Worm (Caenorhabditis elegans) whole organism, young adult: ENCODE measurements around the gene aptf-4.
A peak's percentile ranks its signal among the peaks of the same experiment; 100 is the strongest.

ENCODE experiments used
- B0019.2 ChIP-seq: fragments of 200-800 bp; sonication (Bioruptor generic); conservative IDR thresholded peaks from 2 replicates; pipeline ENCODE4 v1.3.6; 2022; ENCODE audit warnings: missing genetic modification reagents, missing genetic modification characterization, missing compliant biosample characterization
- B0336.3 ChIP-seq: fragments of 200-800 bp; sonication (Bioruptor generic); IDR thresholded peaks from 2 replicates; pipeline ENCODE4 v1.3.6; 2022; ENCODE audit warnings: missing genetic modification characterization, missing compliant biosample characterization
- C17E4.6 ChIP-seq: fragments of 200-800 bp; sonication (Bioruptor generic); IDR thresholded peaks from 2 replicates; pipeline ENCODE4 v1.3.6; 2022; ENCODE audit warnings: missing genetic modification reagents, missing genetic modification characterization, missing compliant biosample characterization
- D2030.7 ChIP-seq: fragments of 200-800 bp; sonication (Bioruptor generic); IDR thresholded peaks from 2 replicates; pipeline ENCODE4 v1.3.6; 2022; ENCODE audit warnings: missing genetic modification reagents, missing genetic modification characterization, missing compliant biosample characterization
- F22D6.2 ChIP-seq: sonication (generic microtip); optimal IDR thresholded peaks from 2 replicates; lab custom pipeline; 2016; ENCODE audit warnings: mild to moderate bottlenecking, missing genetic modification characterization, missing compliant biosample characterization
- F23B12.7 ChIP-seq: sonication (generic microtip); optimal IDR thresholded peaks from 2 replicates; lab custom pipeline; 2017; ENCODE audit warnings: missing genetic modification characterization, mild to moderate bottlenecking, missing compliant biosample characterization, antibody characterized with exemption, moderate library complexity; ENCODE audit not compliant: insufficient read depth
- F33H1.4 ChIP-seq: fragments of 200-800 bp; sonication (Bioruptor generic); IDR thresholded peaks from 2 replicates; pipeline ENCODE4 v1.3.6; 2022; ENCODE audit warnings: missing genetic modification reagents, missing genetic modification characterization, missing compliant biosample characterization
- F39B2.1 ChIP-seq: fragments of 200-800 bp; sonication (Bioruptor generic); IDR thresholded peaks from 2 replicates; pipeline ENCODE4 v1.3.6; 2022; ENCODE audit warnings: missing genetic modification reagents, missing genetic modification characterization, missing compliant biosample characterization
- F49E8.2 ChIP-seq: sonication (generic microtip); optimal IDR thresholded peaks from 3 replicates; lab custom pipeline; 2017; ENCODE audit warnings: missing genetic modification characterization, mild to moderate bottlenecking, missing compliant biosample characterization, antibody characterized with exemption, moderate library complexity; ENCODE audit not compliant: insufficient read depth
- F52B5.7 ChIP-seq: sonication (generic microtip); optimal IDR thresholded peaks from 2 replicates; lab custom pipeline; 2016; ENCODE audit warnings: mild to moderate bottlenecking, missing genetic modification characterization, missing compliant biosample characterization
- K12H6.12 ChIP-seq: fragments of 200-800 bp; sonication (Bioruptor generic); optimal IDR thresholded peaks from 2 replicates; lab custom pipeline; 2018; ENCODE audit warnings: mild to moderate bottlenecking, missing genetic modification characterization, missing compliant biosample characterization
- T26A5.8 ChIP-seq: sonication (generic microtip); optimal IDR thresholded peaks from 2 replicates; lab custom pipeline; 2016; ENCODE audit warnings: missing genetic modification characterization, missing compliant biosample characterization
- Y56A3A.18 ChIP-seq: fragments of 200-800 bp; sonication (Bioruptor generic); IDR thresholded peaks from 2 replicates; pipeline ENCODE4 v1.3.6; 2022; ENCODE audit warnings: missing genetic modification reagents, missing genetic modification characterization, missing compliant biosample characterization
- Y79H2A.3 ChIP-seq: fragments of 200-800 bp; sonication (Bioruptor generic); conservative IDR thresholded peaks from 2 replicates; pipeline ENCODE4 v1.3.6; 2022; ENCODE audit warnings: missing genetic modification reagents, missing genetic modification characterization, missing compliant biosample characterization
- Y95B8A.8 ChIP-seq: fragments of 200-800 bp; sonication (Bioruptor generic); IDR thresholded peaks from 2 replicates; pipeline ENCODE4 v1.3.6; 2022; ENCODE audit warnings: missing genetic modification reagents, missing genetic modification characterization, missing compliant biosample characterization
- ZK185.1 ChIP-seq: sonication (generic microtip); optimal IDR thresholded peaks from 2 replicates; lab custom pipeline; 2016; ENCODE audit warnings: mild to moderate bottlenecking, missing genetic modification characterization, missing compliant biosample characterization; ENCODE audit not compliant: poor library complexity, severe bottlenecking
- aptf-2 ChIP-seq: fragments of 200-800 bp; sonication (Bioruptor generic); conservative IDR thresholded peaks from 2 replicates; pipeline ENCODE4 v1.3.6; 2022; ENCODE audit warnings: missing genetic modification reagents, missing genetic modification characterization, missing compliant biosample characterization
- atf-7 ChIP-seq: sonication (generic microtip); optimal IDR thresholded peaks from 2 replicates; lab custom pipeline; 2017; ENCODE audit warnings: mild to moderate bottlenecking, missing genetic modification characterization, missing compliant biosample characterization
- athp-1 ChIP-seq: sonication (generic microtip); optimal IDR thresholded peaks from 2 replicates; lab custom pipeline; 2017; ENCODE audit warnings: mild to moderate bottlenecking, missing genetic modification characterization, missing compliant biosample characterization
- attf-5 ChIP-seq: fragments of 200-800 bp; sonication (Bioruptor generic); optimal IDR thresholded peaks from 2 replicates; lab custom pipeline; 2018; ENCODE audit warnings: mild to moderate bottlenecking, missing genetic modification characterization, missing compliant biosample characterization
- ccch-3 ChIP-seq: fragments of 200-800 bp; sonication (Bioruptor generic); optimal IDR thresholded peaks from 2 replicates; lab custom pipeline; 2018; ENCODE audit warnings: mild to moderate bottlenecking, missing genetic modification characterization, missing compliant biosample characterization
- cebp-1 ChIP-seq, 2 experiments: fragments of 200-800 bp in 1 of 2; sonication (Bioruptor generic) in 1 of 2; sonication (generic microtip) in 1 of 2; IDR thresholded peaks in 1 of 2; optimal IDR thresholded peaks in 1 of 2; 2 replicates each; pipeline versions ENCODE4 v1.3.6 to Lab custom; 2017 to 2022; ENCODE audit warnings: missing compliant biosample characterization in 2 of 2, missing genetic modification characterization in 2 of 2, mild to moderate bottlenecking in 1 of 2, missing genetic modification reagents in 1 of 2, moderate library complexity in 1 of 2
- ceh-40 ChIP-seq: fragments of 200-800 bp; sonication (Bioruptor generic); IDR thresholded peaks from 2 replicates; pipeline ENCODE4 v1.3.6; 2022; ENCODE audit warnings: missing genetic modification characterization, missing compliant biosample characterization
- ceh-79 ChIP-seq: sonication (generic microtip); optimal IDR thresholded peaks from 2 replicates; lab custom pipeline; 2017; ENCODE audit warnings: mild to moderate bottlenecking, missing genetic modification characterization, missing compliant biosample characterization
- dpl-1 ChIP-seq: fragments of 150-350 bp; optimal IDR thresholded peaks from 2 replicates; lab custom pipeline; 2014; ENCODE audit warnings: missing biosample characterization, missing genetic modification reagents, missing genetic modification characterization
- efl-1 ChIP-seq: fragments of 150-350 bp; optimal IDR thresholded peaks from 2 replicates; lab custom pipeline; 2014; ENCODE audit warnings: missing biosample characterization, missing genetic modification reagents, missing genetic modification characterization
- him-1 ChIP-seq: sonication (generic microtip); optimal IDR thresholded peaks from 2 replicates; lab custom pipeline; 2016; ENCODE audit warnings: missing genotype, missing genetic modification reagents, missing genetic modification characterization, missing compliant biosample characterization
- hlh-12 ChIP-seq: sonication (generic microtip); optimal IDR thresholded peaks from 2 replicates; lab custom pipeline; 2016; ENCODE audit warnings: missing genetic modification characterization, missing compliant biosample characterization
- hlh-26 ChIP-seq: fragments of 200-800 bp; sonication (Bioruptor generic); conservative IDR thresholded peaks from 2 replicates; pipeline ENCODE4 v1.3.6; 2022; ENCODE audit warnings: missing genetic modification reagents, missing genetic modification characterization, missing compliant biosample characterization
- hmg-20 ChIP-seq: fragments of 200-800 bp; sonication (Bioruptor generic); IDR thresholded peaks from 2 replicates; pipeline ENCODE4 v1.3.6; 2022; ENCODE audit warnings: missing genetic modification reagents, missing genetic modification characterization, missing compliant biosample characterization
- lin-26 ChIP-seq: fragments of 200-800 bp; sonication (Bioruptor generic); IDR thresholded peaks from 2 replicates; pipeline ENCODE4 v1.3.6; 2022; ENCODE audit warnings: missing genetic modification reagents, missing genetic modification characterization, missing compliant biosample characterization
- lin-54 ChIP-seq: fragments of 200-800 bp; sonication (Bioruptor generic); optimal IDR thresholded peaks from 2 replicates; lab custom pipeline; 2018; ENCODE audit warnings: mild to moderate bottlenecking, missing genetic modification characterization, missing compliant biosample characterization
- madf-3 ChIP-seq: fragments of 200-800 bp; sonication (Bioruptor generic); IDR thresholded peaks from 2 replicates; pipeline ENCODE4 v1.3.6; 2022; ENCODE audit warnings: missing genetic modification reagents, missing genetic modification characterization, missing compliant biosample characterization
- mes-4 ChIP-seq: sonication (generic microtip); optimal IDR thresholded peaks from 2 replicates; lab custom pipeline; 2016; ENCODE audit warnings: missing genotype, missing genetic modification characterization, missing compliant biosample characterization
- rcor-1 ChIP-seq: fragments of 200-800 bp; sonication (Bioruptor generic); IDR thresholded peaks from 2 replicates; pipeline ENCODE4 v1.3.6; 2022; ENCODE audit warnings: missing genetic modification reagents, missing genetic modification characterization, missing compliant biosample characterization
- rpc-1 ChIP-seq, 2 experiments: fragments of 150-350 bp in 1 of 2; sonication (generic microtip) in 1 of 2; optimal IDR thresholded peaks; 2 replicates each; lab custom pipeline; 2014 to 2018; ENCODE audit warnings: missing biosample characterization in 1 of 2, missing genetic modification characterization in 1 of 2, missing genetic modification reagents in 1 of 2, missing genotype in 1 of 2
- snpc-1.3 ChIP-seq: sonication (generic microtip); optimal IDR thresholded peaks from 2 replicates; lab custom pipeline; 2017; ENCODE audit warnings: missing genetic modification characterization, mild to moderate bottlenecking, missing compliant biosample characterization, antibody characterized with exemption, moderate library complexity, missing genotype, missing genetic modification reagents; ENCODE audit not compliant: insufficient read depth
- snpc-4 ChIP-seq, 5 experiments: fragments of 150-350 bp in 1 of 5; sonication (generic microtip) in 4 of 5; optimal IDR thresholded peaks; 2 replicates each; lab custom pipeline; 2014 to 2018; ENCODE audit warnings: missing genetic modification characterization in 5 of 5, missing biosample characterization in 3 of 5, antibody characterized with exemption in 2 of 5, mild to moderate bottlenecking in 2 of 5, missing compliant biosample characterization in 2 of 5, missing genotype in 2 of 5, moderate library complexity in 2 of 5, missing genetic modification reagents in 1 of 5
- sptf-2 ChIP-seq: fragments of 200-800 bp; sonication (Bioruptor generic); optimal IDR thresholded peaks from 2 replicates; lab custom pipeline; 2018; ENCODE audit warnings: mild to moderate bottlenecking, missing genetic modification characterization, missing compliant biosample characterization
- tbp1 ChIP-seq: fragments of 200-800 bp; sonication (Bioruptor generic); optimal IDR thresholded peaks from 2 replicates; lab custom pipeline; 2018; ENCODE audit warnings: mild to moderate bottlenecking, missing genetic modification characterization, missing compliant biosample characterization
- unc-130 ChIP-seq: sonication (generic microtip); optimal IDR thresholded peaks from 2 replicates; lab custom pipeline; 2016; ENCODE audit warnings: missing genetic modification reagents, missing genetic modification characterization, missing compliant biosample characterization
- unc-62 ChIP-seq: fragments of 150-350 bp; optimal IDR thresholded peaks from 2 replicates; lab custom pipeline; 2014; ENCODE audit warnings: missing biosample characterization, missing genetic modification reagents, missing genetic modification characterization
- zfh-2 ChIP-seq: fragments of 200-800 bp; sonication (Bioruptor generic); conservative IDR thresholded peaks from 2 replicates; pipeline ENCODE4 v1.3.6; 2022; ENCODE audit warnings: missing genetic modification reagents, missing genetic modification characterization, missing compliant biosample characterization
- ztf-3 ChIP-seq: fragments of 200-800 bp; sonication (Bioruptor generic); optimal IDR thresholded peaks from 2 replicates; lab custom pipeline; 2018; ENCODE audit warnings: mild to moderate bottlenecking, missing genetic modification characterization, missing compliant biosample characterization

Gene aptf-4

DNA sequence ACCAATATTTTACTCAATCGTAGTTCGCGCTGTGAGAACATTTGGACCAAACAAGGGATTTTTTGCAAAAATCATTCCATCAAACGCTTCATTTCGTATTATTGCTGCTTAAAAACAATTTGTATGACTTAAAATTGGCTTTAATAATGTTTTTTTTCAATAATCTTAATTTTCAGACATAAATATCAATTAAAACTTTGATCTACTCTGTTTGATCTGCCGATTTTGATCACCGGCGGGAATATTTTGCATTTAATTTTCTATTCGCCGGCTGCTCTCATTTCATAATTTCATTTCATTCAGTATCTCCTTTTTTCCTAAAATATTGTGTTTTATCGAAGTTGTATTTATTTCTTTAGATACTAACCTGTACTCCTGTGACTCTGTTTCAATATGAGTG lies 15.6 kb upstream of the aptf-4 start, which contains the start of gene puf-5 (continued):
- TF ChIP-seq F33H1.4 (GFP tag; lab: Robert Waterston, UW), result peak; percentile 67
- peak; percentile 79 for TF ChIP-seq D2030.7
- peak; percentile 73 for TF ChIP-seq F49E8.2 (tag; lab: Kevin White, UChicago)
- TF ChIP-seq, all 124 proteins: peak for 23

DNA sequence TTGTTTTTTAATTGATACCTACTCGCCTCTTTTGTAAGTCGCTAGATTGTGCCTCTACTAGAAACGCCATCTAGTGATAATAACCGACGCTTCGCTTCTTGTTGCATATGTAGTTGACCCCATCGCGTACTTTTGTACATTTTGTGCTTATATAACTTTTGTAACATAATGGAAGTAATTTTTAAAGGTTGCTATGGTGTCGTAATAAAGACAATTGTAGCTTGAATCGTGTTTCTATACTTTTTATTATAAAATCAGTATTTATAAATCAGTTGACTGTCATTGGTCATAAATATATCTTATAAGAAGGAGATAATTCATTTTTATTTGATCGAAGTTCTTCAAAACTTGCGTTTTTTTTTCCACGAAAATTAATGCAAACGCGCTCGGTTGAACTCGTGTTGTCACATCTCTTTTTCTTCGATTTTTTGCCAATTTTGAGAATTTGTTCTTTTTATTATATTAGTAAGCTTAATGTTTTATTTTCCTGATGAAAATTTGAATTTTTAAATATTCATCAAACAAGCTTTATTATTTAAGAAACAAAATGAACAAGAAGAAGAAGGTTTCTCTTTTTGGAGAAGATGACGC lies 13.2 kb upstream of the aptf-4 start, which contains the start of gene F54C9.9:
TSS of gene F54C9.9 (plus strand) at position 541 of the 591 bp plus-strand sequence.
- TF ChIP-seq F23B12.7 (tag; lab: Kevin White, UChicago), result peak; percentile 6
- TF ChIP-seq K12H6.12 (tag; lab: Kevin White, UChicago), result no peak
- TF ChIP-seq tbp1 (GFP tag; lab: Kevin White, UChicago), result peak; percentile 11
- TF ChIP-seq ccch-3, result no peak
- peak; percentile 24 for TF ChIP-seq athp-1 (tag; lab: Kevin White, UChicago)
- no peak for TF ChIP-seq Y56A3A.18
- no peak for TF ChIP-seq cebp-1 (GFP tag; IDR thresholded peaks at IDR 0.05; lab: Robert Waterston, UW)
- peak; percentile 39 for TF ChIP-seq cebp-1 (tag; optimal IDR thresholded peaks at IDR 0.05; lab: Kevin White, UChicago)
- TF ChIP-seq sptf-2 (GFP tag; lab: Kevin White, UChicago), result no peak
- TF ChIP-seq F52B5.7 (tag; lab: Kevin White, UChicago), result no peak
- no peak for TF ChIP-seq aptf-2
- peak; percentile 44 for TF ChIP-seq snpc-4 (GFP tag; optimal IDR thresholded peaks at IDR 0.05; lab: Kevin White, UChicago)
- TF ChIP-seq snpc-4 (tag; optimal IDR thresholded peaks at IDR 0.05; lab: Kevin White, UChicago), result peak in 2 of 4 experiments; percentile 19 to 27
- 0 out of 2 replicates have a peak, but pooled peaks have one; percentile 2 for TF ChIP-seq ceh-40
- TF ChIP-seq ztf-3 (GFP tag; lab: Kevin White, UChicago), result no peak
- no peak for TF ChIP-seq attf-5 (GFP tag; lab: Kevin White, UChicago)
- TF ChIP-seq unc-62, result no peak
- TF ChIP-seq madf-3 (GFP tag; lab: Robert Waterston, UW), result peak; percentile 74; the same call in 1 of the 2 replicates
- TF ChIP-seq him-1 (tag; lab: Kevin White, UChicago), result peak; percentile 23
- TF ChIP-seq Y95B8A.8 (GFP tag; lab: Robert Waterston, UW), result peak; percentile 77
- no peak for TF ChIP-seq hmg-20 (GFP tag; lab: Robert Waterston, UW)
- TF ChIP-seq F22D6.2 (tag; lab: Kevin White, UChicago), result no peak
- TF ChIP-seq snpc-1.3 (tag; lab: Kevin White, UChicago), result no peak
- peak; percentile 49 for TF ChIP-seq unc-130 (GFP tag; lab: Kevin White, UChicago)
- peak; percentile 48; the same call in 1 of the 2 replicates for TF ChIP-seq C17E4.6 (GFP tag; lab: Robert Waterston, UW)
- TF ChIP-seq rcor-1, result peak; percentile 33; the same call in 1 of the 2 replicates
- TF ChIP-seq hlh-12 (tag; lab: Kevin White, UChicago), result no peak
- TF ChIP-seq atf-7 (tag; lab: Kevin White, UChicago), result no peak
- peak; percentile 19 for TF ChIP-seq efl-1 (GFP tag; lab: Kevin White, UChicago)
- no peak for TF ChIP-seq rpc-1 (optimal IDR thresholded peaks at IDR 0.05; lab: Kevin White, UChicago)
- peak; percentile 0 for TF ChIP-seq rpc-1 (tag; optimal IDR thresholded peaks at IDR 0.05; lab: Kevin White, UChicago)
- no peak for TF ChIP-seq F39B2.1 (GFP tag; lab: Robert Waterston, UW)
- TF ChIP-seq Y79H2A.3 (GFP tag; lab: Robert Waterston, UW), result peak; percentile 87
- no peak for TF ChIP-seq dpl-1 (GFP tag; lab: Kevin White, UChicago)
- peak; percentile 19 for TF ChIP-seq lin-54 (GFP tag; lab: Kevin White, UChicago)
- TF ChIP-seq T26A5.8, result no peak
- no peak for TF ChIP-seq mes-4
- no peak for TF ChIP-seq B0019.2 (GFP tag; lab: Robert Waterston, UW)
- TF ChIP-seq lin-26 (GFP tag; lab: Robert Waterston, UW), result peak; percentile 73
- TF ChIP-seq B0336.3 (GFP tag; lab: Robert Waterston, UW), result peak; percentile 73; the same call in 1 of the 2 replicates
- no peak for TF ChIP-seq zfh-2 (GFP tag; lab: Robert Waterston, UW)
- TF ChIP-seq ZK185.1 (tag; lab: Kevin White, UChicago), result no peak
- TF ChIP-seq ceh-79 (tag; lab: Kevin White, UChicago), result no peak
- TF ChIP-seq F49E8.2 (tag; lab: Kevin White, UChicago), result peak; percentile 79
- no peak for TF ChIP-seq hlh-26 (GFP tag; lab: Robert Waterston, UW)
